Worm (Caenorhabditis elegans): ENCODE data around the gene C01B10.44.

Gene C01B10.44

ce11 chrIV:6631704-6632272 is 8.3 kb downstream of the C01B10.44 start, which contains the start of the genes cest-5.1 and C01B10.9 (continued):
- TF ChIP-seq ztf-4 (tag; optimal IDR thresholded peaks at IDR 0.05) (no peak), nhr-237 (tag; optimal IDR thresholded peaks at IDR 0.05) (no peak), mep-1 (tag; optimal IDR thresholded peaks at IDR 0.05) (no peak), nhr-28 (tag; optimal IDR thresholded peaks at IDR 0.05) (no peak), vab-15 (tag; optimal IDR thresholded peaks at IDR 0.05) (peak; percentile 60), lin-15B (tag; optimal IDR thresholded peaks at IDR 0.05) (peak; percentile 62), nhr-90 (tag; optimal IDR thresholded peaks at IDR 0.05; ENCODE audit: poor library complexity) (peak; percentile 91), lir-3 (tag; optimal IDR thresholded peaks at IDR 0.05; ENCODE audit: poor library complexity) (peak; percentile 96), lin-14 (GFP tag; optimal IDR thresholded peaks at IDR 0.05) (no peak), ets-5 (GFP tag; IDR thresholded peaks at IDR 0.05) (no peak), nhr-76 (tag; optimal IDR thresholded peaks at IDR 0.05) (no peak), elt-3 (tag; optimal IDR thresholded peaks at IDR 0.05) (peak in 1 of 6 experiments; percentile 46), nhr-77 (tag; optimal IDR thresholded peaks at IDR 0.05) (peak; percentile 36), mef-2 (tag; optimal IDR thresholded peaks at IDR 0.05) (no peak), F16B12.6 (tag; optimal IDR thresholded peaks at IDR 0.05) (no peak), pag-3 (tag; optimal IDR thresholded peaks at IDR 0.05; ENCODE audit: borderline replicate concordance, insufficient read depth) (peak; percentile 12), fos-1 (tag; optimal IDR thresholded peaks at IDR 0.05) (peak; percentile 29), nhr-11 (tag; optimal IDR thresholded peaks at IDR 0.05) (peak; percentile 3), snpc-4 (tag; optimal IDR thresholded peaks at IDR 0.05) (peak; percentile 53), lin-35 (GFP tag; optimal IDR thresholded peaks at IDR 0.05) (peak; percentile 96), egl-13 (tag; optimal IDR thresholded peaks at IDR 0.05) (peak; percentile 83), fkh-4 (tag; optimal IDR thresholded peaks at IDR 0.05; ENCODE audit: borderline replicate concordance) (peak; percentile 91), nhr-20 (tag; optimal IDR thresholded peaks at IDR 0.05) (peak; percentile 80), elt-2 (tag; optimal IDR thresholded peaks at IDR 0.05) (peak; percentile 67), sup-37 (GFP tag; optimal IDR thresholded peaks at IDR 0.05) (peak; percentile 30), fkh-10 (GFP tag; optimal IDR thresholded peaks at IDR 0.05) (no peak), ces-1 (GFP tag; optimal IDR thresholded peaks at IDR 0.05) (no peak), dsc-1 (tag; optimal IDR thresholded peaks at IDR 0.05) (peak; percentile 88), lin-13 (GFP tag; optimal IDR thresholded peaks at IDR 0.05) (peak; percentile 42), unc-86 (tag; optimal IDR thresholded peaks at IDR 0.05) (peak; percentile 78), fkh-8 (tag; optimal IDR thresholded peaks at IDR 0.05) (peak; percentile 81), irx-1 (tag; optimal IDR thresholded peaks at IDR 0.05) (peak; percentile 94), zag-1 (tag; optimal IDR thresholded peaks at IDR 0.05) (no peak), sptf-1 (tag; optimal IDR thresholded peaks at IDR 0.05) (no peak), nhr-85 (tag) (peak; percentile 92), unc-62 (GFP tag; optimal IDR thresholded peaks at IDR 0.05) (no peak), C04F5.9 (tag; optimal IDR thresholded peaks at IDR 0.05) (peak; percentile 86), unc-98 (GFP tag; IDR thresholded peaks at IDR 0.05) (peak; percentile 83), tlp-1 (tag; optimal IDR thresholded peaks at IDR 0.05) (no peak), lsy-2 (tag; optimal IDR thresholded peaks at IDR 0.05) (peak; percentile 78 to 82), nhr-19 (GFP tag; conservative IDR thresholded peaks at IDR 0.05) (peak; percentile 85), nhr-84 (tag; optimal IDR thresholded peaks at IDR 0.05) (no peak), dpl-1 (GFP tag; optimal IDR thresholded peaks at IDR 0.05) (peak; percentile 90 to 95 (median 94)), ceh-8 (GFP tag; optimal IDR thresholded peaks at IDR 0.05) (no peak), mab-9 (GFP tag; IDR thresholded peaks at IDR 0.05) (peak; percentile 67; the same call in 1 of the 2 replicates), ceh-63 (GFP tag; optimal IDR thresholded peaks at IDR 0.05) (no peak), C16A3.4 (tag; optimal IDR thresholded peaks at IDR 0.05) (peak; percentile 66), skn-1 (tag; optimal IDR thresholded peaks at IDR 0.05) (peak; percentile 77), grh-1 (GFP tag; IDR thresholded peaks at IDR 0.05) (peak; percentile 57; the same call in 1 of the 2 replicates)
